Worm (Caenorhabditis elegans): ENCODE results near the gene ykt-6.

DNA sequence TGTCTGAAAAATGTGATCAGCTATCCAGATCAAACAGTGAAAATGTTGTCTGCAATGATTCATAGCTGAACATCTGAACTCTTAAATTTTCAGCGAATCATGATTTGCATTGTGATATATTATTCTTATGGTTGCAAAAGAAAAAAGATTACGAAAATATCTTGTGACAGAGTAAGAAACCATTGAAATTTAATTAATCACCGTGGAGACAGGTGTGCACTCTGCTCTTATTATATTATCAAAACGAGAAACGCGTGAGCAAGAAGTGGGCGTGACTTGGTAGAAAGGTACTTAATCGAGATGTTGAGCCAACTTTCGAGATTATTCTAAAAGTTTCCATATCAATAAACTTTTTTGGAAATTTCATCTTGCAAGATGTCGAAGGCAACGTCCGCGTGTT lies 44.4 kb downstream of the ykt-6 start, which contains the start of gene osm-10:
- TF ChIP-seq elt-2 (tag; optimal IDR thresholded peaks at IDR 0.05) (no peak), ceh-82 (tag; optimal IDR thresholded peaks at IDR 0.05) (no peak), elt-1 (tag; optimal IDR thresholded peaks at IDR 0.05) (no peak), unc-62 (GFP tag; optimal IDR thresholded peaks at IDR 0.05) (no peak), nhr-12 (tag; optimal IDR thresholded peaks at IDR 0.05) (no peak), ama-1 (optimal IDR thresholded peaks at IDR 0.05) (no peak), nhr-28 (tag; optimal IDR thresholded peaks at IDR 0.05) (no peak), pqm-1 (tag; optimal IDR thresholded peaks at IDR 0.05) (no peak), ZK546.5 (tag; optimal IDR thresholded peaks at IDR 0.05) (no peak), snpc-4 (tag; optimal IDR thresholded peaks at IDR 0.05) (no peak)
